Fruit fly (Drosophila melanogaster): ENCODE data around the gene Acox3.

Acox3 gene

DNA sequence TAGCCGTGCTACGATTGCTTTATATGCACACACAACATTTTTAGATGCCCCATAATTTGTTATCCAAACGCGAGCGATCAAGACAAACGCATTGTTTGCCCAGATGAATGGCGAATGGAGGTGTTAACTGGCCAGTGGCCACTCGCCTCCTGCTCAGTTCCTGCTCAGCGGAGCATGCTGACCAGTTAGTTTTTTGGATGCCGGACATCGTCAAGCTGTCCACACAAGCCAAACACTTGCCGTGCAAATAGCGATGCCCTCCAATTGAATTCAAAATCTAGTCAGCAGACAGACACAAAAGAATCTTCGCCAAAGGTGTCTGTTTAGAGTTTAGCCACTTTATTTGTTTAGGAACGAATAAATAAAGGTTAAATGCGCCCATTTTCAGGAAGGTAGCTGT, 14.1 kb upstream of the Acox3 start (continued):
- TF ChIP-seq CG1647 (GFP tag; optimal IDR thresholded peaks at IDR 0.05) (peak; percentile 3), peb (GFP tag; IDR thresholded peaks at IDR 0.05) (no peak), usp (GFP tag; optimal IDR thresholded peaks at IDR 0.05) (no peak), CG2199 (GFP tag; IDR thresholded peaks at IDR 0.05) (peak; percentile 49; the same call in 1 of the 3 replicates), lola (GFP tag; optimal IDR thresholded peaks at IDR 0.05) (peak in 1 of 3 experiments; percentile 42), ranshi (GFP tag; IDR thresholded peaks at IDR 0.05) (no peak), gcm (GFP tag; optimal IDR thresholded peaks at IDR 0.05) (no peak), bab2 (GFP tag; optimal IDR thresholded peaks at IDR 0.05) (peak; percentile 26), CG16863 (GFP tag; optimal IDR thresholded peaks at IDR 0.05) (peak; percentile 23), CG6272 (GFP tag; IDR thresholded peaks at IDR 0.05) (no peak), CG6654 (GFP tag; optimal IDR thresholded peaks at IDR 0.05) (no peak), eyg (GFP tag; optimal IDR thresholded peaks at IDR 0.05) (peak; percentile 10), CG4707 (GFP tag; optimal IDR thresholded peaks at IDR 0.05) (no peak), Mes4 (GFP tag; optimal IDR thresholded peaks at IDR 0.05) (peak; percentile 10), ab (GFP tag; optimal IDR thresholded peaks at IDR 0.05) (no peak), CG17328 (GFP tag; IDR thresholded peaks at IDR 0.05) (no peak), Hr78 (GFP tag; optimal IDR thresholded peaks at IDR 0.05) (peak in 1 of 2 experiments; percentile 10), ci (GFP tag; IDR thresholded peaks at IDR 0.05) (0 out of 3 replicates have a peak, but pooled peaks have one; percentile 67), tll (GFP tag; optimal IDR thresholded peaks at IDR 0.05) (peak in 1 of 2 experiments; percentile 73), CG6765 (GFP tag; optimal IDR thresholded peaks at IDR 0.05) (no peak), Hmx (GFP tag; optimal IDR thresholded peaks at IDR 0.05) (no peak), wek (GFP tag; optimal IDR thresholded peaks at IDR 0.05) (peak; percentile 13), CG2202 (tag; optimal IDR thresholded peaks at IDR 0.05) (no peak), dati (GFP tag; IDR thresholded peaks at IDR 0.05) (0 out of 2 replicates have a peak, but pooled peaks have one; percentile 13), cato (GFP tag; optimal IDR thresholded peaks at IDR 0.05; ENCODE audit: borderline replicate concordance) (no peak), Optix (GFP tag; IDR thresholded peaks at IDR 0.05) (0 out of 3 replicates have a peak, but pooled peaks have one; percentile 29), CG8290 (GFP tag; optimal IDR thresholded peaks at IDR 0.05) (no peak), CG8290 (tag; optimal IDR thresholded peaks at IDR 0.05) (peak; percentile 10 to 31), E2f1 (GFP tag; IDR thresholded peaks at IDR 0.05) (no peak), ATbp (GFP tag; optimal IDR thresholded peaks at IDR 0.05) (peak; percentile 3), croc (GFP tag; conservative IDR thresholded peaks at IDR 0.05) (no peak), Med (GFP tag) (peak; percentile 43), otp (GFP tag; IDR thresholded peaks at IDR 0.05) (peak; percentile 76), CG2116 (GFP tag; optimal IDR thresholded peaks at IDR 0.05) (peak; percentile 7), Fer1 (GFP tag; optimal IDR thresholded peaks at IDR 0.05) (no peak)

DNA sequence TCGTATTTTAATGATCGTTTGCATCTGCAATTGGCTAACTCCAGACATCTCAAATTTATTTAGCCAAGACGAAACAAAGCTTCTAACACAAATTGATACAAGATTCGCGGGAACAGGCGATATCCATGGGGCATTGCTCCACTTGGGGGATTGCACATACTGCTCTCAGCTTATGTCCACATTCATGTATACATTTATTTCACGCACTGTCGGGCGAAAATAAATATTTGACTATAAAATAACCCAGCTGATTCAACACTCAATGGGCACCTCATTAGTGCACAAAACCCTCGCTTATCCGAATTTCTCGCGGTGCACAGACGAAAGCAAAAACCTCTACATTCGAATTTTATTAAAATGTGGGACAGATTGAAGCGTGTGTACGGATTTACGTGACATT, 13.3 kb upstream of the Acox3 start:
- no peak for TF ChIP-seq CG17186 (GFP tag; optimal IDR thresholded peaks at IDR 0.05)
- TF ChIP-seq nerfin-2 (GFP tag; IDR thresholded peaks at IDR 0.05; ENCODE audit: partially characterized antibody): no peak
- TF ChIP-seq pros (GFP tag; optimal IDR thresholded peaks at IDR 0.05): no peak
- peak; percentile 72 for TF ChIP-seq lab (GFP tag; optimal IDR thresholded peaks at IDR 0.05)
- TF ChIP-seq nau (GFP tag; optimal IDR thresholded peaks at IDR 0.05): peak; percentile 56
- TF ChIP-seq CG15514 (GFP tag; optimal IDR thresholded peaks at IDR 0.05): no peak
- no peak for TF ChIP-seq CG17361 (GFP tag; IDR thresholded peaks at IDR 0.05)
- TF ChIP-seq Fer1 (GFP tag; optimal IDR thresholded peaks at IDR 0.05): peak; percentile 52
- TF ChIP-seq CG10267 (tag; optimal IDR thresholded peaks at IDR 0.05): no peak
- peak in 1 of 2 experiments; percentile 20 for TF ChIP-seq dpn (GFP tag; optimal IDR thresholded peaks at IDR 0.05)
- TF ChIP-seq CG18599 (GFP tag; optimal IDR thresholded peaks at IDR 0.05): peak; percentile 42
- no peak for TF ChIP-seq hth (optimal IDR thresholded peaks at IDR 0.05)
- TF ChIP-seq hkb (optimal IDR thresholded peaks at IDR 0.05): no peak
- peak; percentile 35; the same call in 1 of the 2 replicates for TF ChIP-seq hkb (GFP tag; IDR thresholded peaks at IDR 0.05)
- TF ChIP-seq gt (GFP tag; IDR thresholded peaks at IDR 0.05): no peak
- TF ChIP-seq sqz (GFP tag; optimal IDR thresholded peaks at IDR 0.05): peak; percentile 15
- peak; percentile 47 for TF ChIP-seq Sox100B (GFP tag; optimal IDR thresholded peaks at IDR 0.05)
- TF ChIP-seq CG18011 (GFP tag; optimal IDR thresholded peaks at IDR 0.05): peak; percentile 16

Data from whole organism, embryonic.